Fruit fly (Drosophila melanogaster): Measurements from ENCODE around the gene RhoL.

The RhoL gene

dm6 chr3R:9551659-9552435 lies 49.5 kb upstream of the RhoL start, which contains the start of the genes mura and RnpS1 (continued):
- TF ChIP-seq CG6254 (GFP tag; optimal IDR thresholded peaks at IDR 0.05) (no peak), CG12942 (GFP tag; optimal IDR thresholded peaks at IDR 0.05) (no peak), D19A (tag; optimal IDR thresholded peaks at IDR 0.05) (peak; percentile 22), CG8924 (tag; optimal IDR thresholded peaks at IDR 0.05) (no peak), crc (GFP tag; optimal IDR thresholded peaks at IDR 0.05) (no peak), Nf-YC (tag; optimal IDR thresholded peaks at IDR 0.05) (peak; percentile 14), ftz-f1 (GFP tag; optimal IDR thresholded peaks at IDR 0.05) (peak; percentile 90), Nf-YB (GFP tag; optimal IDR thresholded peaks at IDR 0.05) (no peak), Dip2 (GFP tag; IDR thresholded peaks at IDR 0.05) (no peak), CG8290 (GFP tag; optimal IDR thresholded peaks at IDR 0.05) (no peak), CG8290 (tag; optimal IDR thresholded peaks at IDR 0.05) (no peak), phol (tag; optimal IDR thresholded peaks at IDR 0.05) (peak; percentile 12), CG12236 (GFP tag; optimal IDR thresholded peaks at IDR 0.05) (no peak), CG17359 (tag; optimal IDR thresholded peaks at IDR 0.05) (no peak), stc (GFP tag; IDR thresholded peaks at IDR 0.05) (no peak), YL-1 (GFP tag; optimal IDR thresholded peaks at IDR 0.05) (peak; percentile 30), CG16779 (GFP tag; IDR thresholded peaks at IDR 0.05) (no peak), CG17328 (GFP tag; IDR thresholded peaks at IDR 0.05) (no peak), gce (GFP tag; IDR thresholded peaks at IDR 0.05) (no peak), Deaf1 (tag; optimal IDR thresholded peaks at IDR 0.05) (no peak), pzg (GFP tag; optimal IDR thresholded peaks at IDR 0.05) (peak; percentile 56), CG10543 (GFP tag; optimal IDR thresholded peaks at IDR 0.05) (peak; percentile 55), pho (GFP tag; optimal IDR thresholded peaks at IDR 0.05) (no peak), Sox102F (GFP tag; optimal IDR thresholded peaks at IDR 0.05) (no peak), CG15479 (GFP tag; optimal IDR thresholded peaks at IDR 0.05) (no peak), Oaz (GFP tag; IDR thresholded peaks at IDR 0.05) (no peak), lmd (GFP tag; IDR thresholded peaks at IDR 0.05) (no peak), CG14710 (tag; optimal IDR thresholded peaks at IDR 0.05) (peak; percentile 73), dati (GFP tag; IDR thresholded peaks at IDR 0.05) (no peak), slou (GFP tag; optimal IDR thresholded peaks at IDR 0.05) (no peak), MESR4 (GFP tag; optimal IDR thresholded peaks at IDR 0.05) (peak; percentile 72), sima (GFP tag; optimal IDR thresholded peaks at IDR 0.05) (no peak), CG18764 (GFP tag; optimal IDR thresholded peaks at IDR 0.05) (no peak), CG15073 (GFP tag; optimal IDR thresholded peaks at IDR 0.05) (no peak), D (optimal IDR thresholded peaks at IDR 0.05) (no peak), D (GFP tag; optimal IDR thresholded peaks at IDR 0.05) (no peak), CG11696 (GFP tag; IDR thresholded peaks at IDR 0.05) (no peak), her (GFP tag; optimal IDR thresholded peaks at IDR 0.05) (peak; percentile 24), hkb (optimal IDR thresholded peaks at IDR 0.05) (no peak), hkb (GFP tag; IDR thresholded peaks at IDR 0.05) (no peak), sug (tag; optimal IDR thresholded peaks at IDR 0.05) (peak; percentile 61), CG15696 (tag; optimal IDR thresholded peaks at IDR 0.05) (peak; percentile 1), ato (GFP tag; IDR thresholded peaks at IDR 0.05; ENCODE audit: partially characterized antibody) (no peak), CG3995 (GFP tag; optimal IDR thresholded peaks at IDR 0.05) (no peak), gfzf (GFP tag; optimal IDR thresholded peaks at IDR 0.05) (peak; percentile 77), CG6813 (GFP tag; optimal IDR thresholded peaks at IDR 0.05) (no peak), CG4360 (GFP tag; IDR thresholded peaks at IDR 0.05) (no peak), kah (GFP tag; optimal IDR thresholded peaks at IDR 0.05) (peak; percentile 53), Mes4 (GFP tag; optimal IDR thresholded peaks at IDR 0.05) (no peak), Fer1 (GFP tag; optimal IDR thresholded peaks at IDR 0.05) (peak; percentile 31), CG7928 (GFP tag; optimal IDR thresholded peaks at IDR 0.05) (no peak)
